Worm (Caenorhabditis elegans): ENCODE measurements around the gene Y116A8C.30.

Gene Y116A8C.30

DNA sequence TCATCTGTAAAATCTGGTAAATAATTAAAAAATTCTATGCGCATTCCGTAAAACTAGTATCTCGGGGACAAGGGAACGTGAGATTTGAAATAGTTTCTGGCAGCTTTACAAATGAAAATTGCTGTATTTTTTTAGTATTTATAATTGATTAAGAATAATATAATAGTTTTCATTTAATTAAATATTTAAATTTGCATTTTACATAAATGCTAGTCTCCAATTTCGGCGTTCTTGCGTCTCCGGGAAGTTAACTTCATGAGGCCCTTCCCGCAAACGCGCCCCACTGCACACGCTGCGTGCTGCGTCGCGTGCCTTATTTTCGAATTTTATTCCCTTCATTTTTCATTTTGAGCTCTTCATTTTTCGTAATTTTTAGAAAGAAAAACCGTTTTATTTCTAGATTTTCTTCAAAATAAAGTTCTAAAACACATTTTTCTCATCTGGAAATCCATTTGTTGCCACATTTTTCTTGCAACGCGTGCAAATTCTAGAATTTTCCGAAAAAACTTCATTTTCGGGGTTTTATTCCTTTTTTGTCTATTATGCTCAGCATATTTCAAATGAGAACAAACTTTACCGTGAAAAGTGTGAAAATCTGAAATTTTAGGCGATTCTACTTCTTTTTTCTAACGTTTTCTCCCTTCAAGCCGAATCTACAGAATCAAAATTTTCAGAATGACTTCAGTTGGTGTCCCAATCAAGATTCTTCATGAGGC is 16.0 kb downstream of the Y116A8C.30 start, which contains the start of the genes snx-13 and snr-1:
snx-13 (minus strand) TSS at position 55 of the 716 bp plus-strand sequence.
snr-1 (plus strand) TSS at position 666 of the 716 bp plus-strand sequence.
- no peak for TF ChIP-seq nhr-120 (GFP tag; IDR thresholded peaks at IDR 0.05)
- TF ChIP-seq madf-8 (GFP tag; conservative IDR thresholded peaks at IDR 0.05) = no peak
- TF ChIP-seq somi-1 (GFP tag; optimal IDR thresholded peaks at IDR 0.05) = peak; percentile 24
- TF ChIP-seq C17E4.6 (GFP tag; IDR thresholded peaks at IDR 0.05) = no peak
- TF ChIP-seq ztf-22 (GFP tag; optimal IDR thresholded peaks at IDR 0.05) = no peak
- no peak for TF ChIP-seq tbx-9 (tag; optimal IDR thresholded peaks at IDR 0.05; ENCODE audit: borderline replicate concordance)
- no peak for TF ChIP-seq repo-1 (tag; optimal IDR thresholded peaks at IDR 0.05)
- TF ChIP-seq athp-1 (tag; optimal IDR thresholded peaks at IDR 0.05) = peak; percentile 82
- TF ChIP-seq tlf-1 (GFP tag; optimal IDR thresholded peaks at IDR 0.05) = peak; percentile 34
- TF ChIP-seq B0035.1 (tag; optimal IDR thresholded peaks at IDR 0.05) = no peak
- peak; percentile 24 for TF ChIP-seq T07F8.4 (tag; optimal IDR thresholded peaks at IDR 0.05)
- peak; percentile 13 for TF ChIP-seq nhr-80 (tag; optimal IDR thresholded peaks at IDR 0.05)
- peak; percentile 57 for TF ChIP-seq snpc-3.4 (tag; optimal IDR thresholded peaks at IDR 0.05)
- TF ChIP-seq C06A6.2 (GFP tag; conservative IDR thresholded peaks at IDR 0.05) = no peak
- TF ChIP-seq F52B5.7 (tag; optimal IDR thresholded peaks at IDR 0.05) = no peak
- TF ChIP-seq D2030.7 (GFP tag; IDR thresholded peaks at IDR 0.05) = peak; percentile 91
- TF ChIP-seq egl-44 (GFP tag; IDR thresholded peaks at IDR 0.05) = no peak
- TF ChIP-seq aptf-3 (GFP tag; IDR thresholded peaks at IDR 0.05) = no peak
- TF ChIP-seq Y95B8A.8 (GFP tag; IDR thresholded peaks at IDR 0.05) = peak; percentile 63; the same call in 1 of the 2 replicates
- no peak for TF ChIP-seq bed-1 (GFP tag; IDR thresholded peaks at IDR 0.05)
- TF ChIP-seq xnd-1 (tag; optimal IDR thresholded peaks at IDR 0.05) = no peak
- TF ChIP-seq ceh-79 (tag; optimal IDR thresholded peaks at IDR 0.05) = no peak
- TF ChIP-seq Y53G8AR.9 (GFP tag; conservative IDR thresholded peaks at IDR 0.05) = no peak
- peak; percentile 80 for TF ChIP-seq lir-1 (GFP tag; conservative IDR thresholded peaks at IDR 0.05)
- 0 out of 2 replicates have a peak, but pooled peaks have one; percentile 25 for TF ChIP-seq B0336.3 (GFP tag; IDR thresholded peaks at IDR 0.05)
- no peak for TF ChIP-seq hlh-26 (GFP tag; conservative IDR thresholded peaks at IDR 0.05)
- TF ChIP-seq lin-35 (GFP tag; optimal IDR thresholded peaks at IDR 0.05) = peak in 1 of 3 experiments; percentile 64
- peak; percentile 43; the same call in 1 of the 2 replicates for TF ChIP-seq cebp-1 (GFP tag; IDR thresholded peaks at IDR 0.05)
- peak; percentile 67 for TF ChIP-seq cebp-1 (tag; optimal IDR thresholded peaks at IDR 0.05)
- TF ChIP-seq rcor-1 (GFP tag; IDR thresholded peaks at IDR 0.05) = peak; percentile 54; the same call in 1 of the 2 replicates
- TF ChIP-seq F49E8.2 (tag; optimal IDR thresholded peaks at IDR 0.05; ENCODE audit: insufficient read depth) = peak; percentile 64
- no peak; the same call in 1 of the 2 replicates for TF ChIP-seq attf-3 (GFP tag; conservative IDR thresholded peaks at IDR 0.05)
- TF ChIP-seq F33H1.4 (GFP tag; IDR thresholded peaks at IDR 0.05) = 0 out of 2 replicates have a peak, but pooled peaks have one; percentile 18
- TF ChIP-seq ztf-25 (GFP tag; IDR thresholded peaks at IDR 0.05) = no peak
- no peak for TF ChIP-seq rpc-1 (optimal IDR thresholded peaks at IDR 0.05)
- no peak for TF ChIP-seq rpc-1 (tag; optimal IDR thresholded peaks at IDR 0.05)
- peak; percentile 22 for TF ChIP-seq snpc-1.3 (tag; optimal IDR thresholded peaks at IDR 0.05; ENCODE audit: insufficient read depth)
- no peak for TF ChIP-seq gei-17 (GFP tag; optimal IDR thresholded peaks at IDR 0.05)
- peak; percentile 54 for TF ChIP-seq madf-6 (GFP tag; IDR thresholded peaks at IDR 0.05)
- peak; percentile 96 for TF ChIP-seq attf-5 (GFP tag; optimal IDR thresholded peaks at IDR 0.05)
- TF ChIP-seq lin-40 (tag; optimal IDR thresholded peaks at IDR 0.05) = peak; percentile 71
- TF ChIP-seq zim-3 (tag; optimal IDR thresholded peaks at IDR 0.05) = no peak
- peak; percentile 18 for TF ChIP-seq F23B12.7 (tag; optimal IDR thresholded peaks at IDR 0.05; ENCODE audit: insufficient read depth)
- TF ChIP-seq let-526 (GFP tag; IDR thresholded peaks at IDR 0.05) = 0 out of 2 replicates have a peak, but pooled peaks have one; percentile 69
- TF ChIP-seq tbp1 (GFP tag; optimal IDR thresholded peaks at IDR 0.05) = peak; percentile 71
- no peak for TF ChIP-seq ztf-3 (GFP tag; optimal IDR thresholded peaks at IDR 0.05)
- TF ChIP-seq ztf-6 (GFP tag; IDR thresholded peaks at IDR 0.05) = peak; percentile 57; the same call in 1 of the 2 replicates
